Fruit fly (Drosophila melanogaster) whole organism, adult: ENCODE results near the gene shv.
A peak's percentile ranks its signal among the peaks of the same experiment; 100 is the strongest.

Experiments
- CG11617 ChIP-seq: fragments of 200-800 bp; sonication (Bioruptor generic); optimal IDR thresholded peaks from 2 replicates; lab custom pipeline; 2017; ENCODE audit warnings: mild to moderate bottlenecking, missing biosample characterization, missing genetic modification reagents, missing genetic modification characterization
- CG33017 ChIP-seq: fragments of 200-800 bp; sonication (Bioruptor generic); optimal IDR thresholded peaks from 2 replicates; lab custom pipeline; 2018; ENCODE audit warnings: missing biosample characterization, mild to moderate bottlenecking, missing genetic modification characterization, moderate library complexity
- CG5204 ChIP-seq: fragments of 200-800 bp; sonication (Bioruptor generic); optimal IDR thresholded peaks from 2 replicates; lab custom pipeline; 2016; ENCODE audit warnings: missing biosample characterization, missing genetic modification characterization
- CG7045 ChIP-seq: fragments of 200-800 bp; sonication (Bioruptor generic); optimal IDR thresholded peaks from 2 replicates; lab custom pipeline; 2017; ENCODE audit warnings: missing biosample characterization, mild to moderate bottlenecking, missing genetic modification characterization
- CG7101 ChIP-seq: fragments of 200-800 bp; sonication (Bioruptor generic); optimal IDR thresholded peaks from 2 replicates; lab custom pipeline; 2018; ENCODE audit warnings: missing biosample characterization, mild to moderate bottlenecking, missing genetic modification characterization, moderate library complexity
- Clk ChIP-seq: fragments of 200-800 bp; sonication (Bioruptor generic); optimal IDR thresholded peaks from 2 replicates; lab custom pipeline; 2017; ENCODE audit warnings: missing biosample characterization, missing genetic modification characterization
- Hr96 ChIP-seq: fragments of 200-800 bp; sonication (Bioruptor generic); optimal IDR thresholded peaks from 2 replicates; lab custom pipeline; 2016; ENCODE audit warnings: missing biosample characterization, missing genetic modification characterization
- cic ChIP-seq: fragments of 200-800 bp; sonication (Bioruptor generic); optimal IDR thresholded peaks from 2 replicates; lab custom pipeline; 2017; ENCODE audit warnings: missing biosample characterization, mild to moderate bottlenecking, missing genetic modification characterization, moderate library complexity
- cnc ChIP-seq, 2 experiments: fragments of >200 bp; optimal IDR thresholded peaks; 2 replicates each; lab custom pipeline; 2017
- kay ChIP-seq: fragments of 200-800 bp; sonication (Bioruptor generic); peaks from one replicate; lab custom pipeline; 2016; ENCODE audit warnings: missing biosample characterization, missing genetic modification characterization, borderline replicate concordance
- ovo ChIP-seq: fragments of 200-800 bp; sonication (Bioruptor generic); optimal IDR thresholded peaks from 2 replicates; lab custom pipeline; 2016; ENCODE audit warnings: missing biosample characterization, missing genetic modification characterization
- pad ChIP-seq: fragments of 200-800 bp; sonication (Bioruptor generic); optimal IDR thresholded peaks from 3 replicates; lab custom pipeline; 2017; ENCODE audit warnings: missing biosample characterization, missing genetic modification characterization, mild to moderate bottlenecking, moderate library complexity, missing genetic modification reagents
- tj ChIP-seq: fragments of 200-800 bp; sonication (Bioruptor generic); optimal IDR thresholded peaks from 3 replicates; lab custom pipeline; 2017; ENCODE audit warnings: missing biosample characterization, mild to moderate bottlenecking, missing genetic modification characterization, moderate library complexity

DNA sequence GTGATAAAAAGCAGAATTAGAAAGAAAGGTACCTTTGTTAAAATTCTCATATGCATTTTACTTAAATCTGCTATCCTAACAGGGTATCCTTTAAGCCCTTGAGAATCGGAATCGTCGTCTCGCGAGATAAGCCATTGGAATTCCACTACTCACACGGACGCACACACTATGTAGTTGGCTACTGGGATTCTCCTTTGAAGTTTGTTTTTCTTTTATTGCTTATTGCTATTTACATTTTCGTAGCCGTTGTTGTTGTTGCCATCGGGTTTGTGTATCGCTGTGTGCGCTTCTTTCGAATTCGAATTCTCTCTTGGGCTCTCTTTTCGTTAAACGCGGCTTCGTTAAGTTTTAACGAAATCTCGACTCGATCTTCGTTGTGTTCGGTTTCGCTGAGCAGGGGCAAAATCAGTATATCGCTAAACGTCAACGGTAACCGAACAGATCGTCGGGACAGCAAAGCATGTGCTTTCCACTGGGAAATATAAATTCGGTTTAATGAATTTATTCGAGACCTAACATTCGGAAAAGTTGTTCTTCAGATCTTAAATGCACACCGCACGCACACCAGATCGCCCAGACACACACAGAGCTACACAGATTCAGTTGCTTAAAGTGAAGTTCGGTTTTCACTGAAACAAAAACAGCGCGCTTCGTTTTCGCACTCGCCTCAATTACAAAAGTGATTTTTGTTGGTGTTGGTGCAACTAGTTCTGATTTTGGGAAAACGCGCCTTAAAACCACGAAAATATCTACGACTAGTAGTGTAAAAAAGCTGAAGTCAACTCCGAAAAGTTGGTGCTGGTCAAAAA, 21.9 kb upstream of the shv start, which contains the start of gene ex:
- no peak for TF ChIP-seq CG5204 (GFP tag; lab: Kevin White, UChicago)
- TF ChIP-seq cnc (optimal IDR thresholded peaks at IDR 0.05; lab: Kevin White, UChicago): no peak
- peak; percentile 60 for TF ChIP-seq CG7045 (GFP tag; lab: Kevin White, UChicago)
- peak; percentile 48 for TF ChIP-seq ovo (GFP tag; lab: Kevin White, UChicago)
- no peak for TF ChIP-seq kay (GFP tag; lab: Kevin White, UChicago)
- TF ChIP-seq pad (GFP tag; lab: Kevin White, UChicago): peak; percentile 87
- peak; percentile 1 for TF ChIP-seq Clk (GFP tag; lab: Kevin White, UChicago)
- peak; percentile 25 for TF ChIP-seq cic (GFP tag; lab: Kevin White, UChicago)
- peak; percentile 72 for TF ChIP-seq CG7101
- peak; percentile 89 for TF ChIP-seq tj
- TF ChIP-seq Hr96 (GFP tag; lab: Kevin White, UChicago): no peak
- TF ChIP-seq CG11617 (GFP tag; lab: Kevin White, UChicago): peak; percentile 48
- peak; percentile 76 for TF ChIP-seq CG33017 (tag; lab: Kevin White, UChicago)
